Worm (Caenorhabditis elegans): ENCODE results near the gene F43C11.3.

ce11 chrII:2378465-2379009 is 25.4 kb downstream of the F43C11.3 start:
- peak; percentile 18 for TF ChIP-seq W03F9.2 (tag; optimal IDR thresholded peaks at IDR 0.05)
- TF ChIP-seq dao-5 (tag; optimal IDR thresholded peaks at IDR 0.05), result no peak
- no peak for TF ChIP-seq him-1 (tag; optimal IDR thresholded peaks at IDR 0.05)

All from whole organism, L4/young adult.